Worm (Caenorhabditis elegans): ENCODE measurements around the gene str-140.

Gene str-140

DNA sequence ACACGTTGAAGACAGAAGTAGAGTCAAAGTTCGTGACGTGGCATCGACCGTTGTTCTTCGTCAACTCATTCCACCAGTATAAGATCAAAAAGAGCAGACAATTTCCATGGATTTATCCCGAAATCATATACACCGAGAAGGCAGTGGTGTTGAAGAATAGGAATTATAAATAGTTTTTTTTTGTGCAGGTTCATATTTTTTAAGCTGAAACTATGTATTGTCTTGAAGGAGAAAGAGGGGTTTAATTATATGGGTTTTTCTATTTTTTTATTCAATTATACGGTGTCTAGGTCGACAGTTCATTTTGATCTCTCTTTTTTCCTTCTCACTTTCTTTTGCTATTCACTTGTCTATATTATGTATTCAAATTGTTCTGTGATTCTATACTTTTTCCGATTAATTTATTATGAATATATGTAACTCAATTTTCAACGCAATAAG is 28.6 kb downstream of the str-140 start (continued):
- TF ChIP-seq ceh-16 (tag; optimal IDR thresholded peaks at IDR 0.05) (peak; percentile 23), tbx-2 (tag; optimal IDR thresholded peaks at IDR 0.05) (peak; percentile 83), ceh-28 (tag; optimal IDR thresholded peaks at IDR 0.05) (no peak), ZK546.5 (tag; optimal IDR thresholded peaks at IDR 0.05) (no peak), mml-1 (tag; optimal IDR thresholded peaks at IDR 0.05) (no peak)

DNA sequence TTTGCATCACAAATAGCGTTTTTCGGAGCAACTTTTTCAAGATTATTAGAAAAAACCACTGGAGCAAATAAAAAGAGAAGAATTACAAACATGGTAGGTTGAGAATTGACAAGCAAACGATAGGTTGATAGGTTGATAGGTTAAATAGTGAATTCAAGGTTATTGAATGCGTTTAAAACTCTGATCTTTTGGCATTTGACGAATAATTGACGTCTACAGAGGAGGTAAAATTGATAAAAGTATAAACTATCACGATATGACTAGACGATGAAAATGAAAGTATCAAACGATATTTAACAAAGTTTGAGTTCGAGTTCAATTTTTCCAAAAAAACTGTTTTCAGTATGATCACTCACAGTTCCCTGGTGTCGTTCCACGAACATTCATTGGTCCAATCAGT is 31.8 kb downstream of the str-140 start, which contains the start of gene ZC513.14:
Gene ZC513.14, minus strand, starts transcription at position 101 of the 400 bp plus-strand sequence.
- TF ChIP-seq ceh-82 (tag; optimal IDR thresholded peaks at IDR 0.05) (no peak), lsy-12 (tag; optimal IDR thresholded peaks at IDR 0.05) (no peak), tbx-2 (tag; optimal IDR thresholded peaks at IDR 0.05) (no peak), ztf-4 (tag; optimal IDR thresholded peaks at IDR 0.05) (no peak), lin-39 (tag; optimal IDR thresholded peaks at IDR 0.05) (no peak), unc-39 (tag; optimal IDR thresholded peaks at IDR 0.05) (no peak), ceh-16 (tag; optimal IDR thresholded peaks at IDR 0.05) (no peak), nhr-25 (tag; optimal IDR thresholded peaks at IDR 0.05) (no peak), snpc-4 (tag; optimal IDR thresholded peaks at IDR 0.05) (no peak), sea-2 (GFP tag; optimal IDR thresholded peaks at IDR 0.05) (no peak), elt-1 (tag; optimal IDR thresholded peaks at IDR 0.05) (no peak)

DNA sequence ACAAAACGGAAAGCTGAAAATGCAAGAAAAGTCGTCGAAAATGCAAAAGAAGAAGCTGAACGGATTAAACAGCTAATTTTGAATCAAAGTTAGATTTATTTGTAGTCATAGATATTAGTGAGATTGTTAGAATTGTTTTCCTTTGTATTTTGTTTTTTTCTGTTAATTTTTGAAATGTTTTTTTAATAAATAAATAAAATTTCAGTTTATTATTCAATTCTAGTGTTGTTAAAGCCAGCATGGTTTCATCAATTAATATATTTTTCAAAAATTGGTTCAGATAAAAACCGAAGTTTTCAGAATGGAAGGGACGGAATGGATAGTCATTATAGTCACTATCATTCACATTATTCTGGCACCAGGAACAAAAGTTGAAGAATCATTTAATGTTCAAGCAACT is 32.9 kb downstream of the str-140 start, which contains the start of gene algn-12:
Gene algn-12, plus strand, starts transcription at position 301 of the 400 bp plus-strand sequence.
- TF ChIP-seq eor-1 (tag; optimal IDR thresholded peaks at IDR 0.05): no peak
- no peak for TF ChIP-seq tbx-2 (tag; optimal IDR thresholded peaks at IDR 0.05)
- no peak for TF ChIP-seq elt-3 (tag; optimal IDR thresholded peaks at IDR 0.05)
- no peak for TF ChIP-seq skn-1 (tag; optimal IDR thresholded peaks at IDR 0.05)
- no peak for TF ChIP-seq pha-4 (tag; optimal IDR thresholded peaks at IDR 0.05)

DNA sequence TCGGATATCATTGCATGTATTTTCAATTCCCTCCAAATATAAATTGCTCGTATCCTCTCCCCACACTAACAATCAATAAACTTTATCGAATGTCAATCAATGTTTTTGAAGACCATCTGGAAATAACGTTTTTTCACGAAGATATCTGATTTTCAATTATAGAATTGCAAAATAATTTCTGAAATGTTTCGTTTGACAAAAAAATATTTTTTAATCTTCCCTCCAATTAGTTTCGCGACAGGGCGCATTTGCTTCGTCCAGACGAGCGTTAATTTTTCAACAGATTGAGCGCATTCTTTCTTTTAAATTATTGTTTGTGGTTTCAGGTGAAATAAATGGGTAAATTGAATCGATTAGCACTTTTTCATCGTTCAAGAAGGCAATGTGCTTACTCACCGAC is 36.6 kb downstream of the str-140 start, which contains the start of gene vars-1:
Gene vars-1, plus strand, starts transcription at position 291 of the 400 bp plus-strand sequence.
- TF ChIP-seq unc-39 (tag; optimal IDR thresholded peaks at IDR 0.05) (no peak), ceh-82 (tag; optimal IDR thresholded peaks at IDR 0.05) (no peak), daf-12 (tag; optimal IDR thresholded peaks at IDR 0.05) (no peak), elt-2 (tag; optimal IDR thresholded peaks at IDR 0.05) (peak; percentile 13), egl-27 (tag; optimal IDR thresholded peaks at IDR 0.05) (no peak), lsy-12 (tag; optimal IDR thresholded peaks at IDR 0.05) (no peak), unc-62 (GFP tag; optimal IDR thresholded peaks at IDR 0.05) (no peak), R02D3.7 (tag; optimal IDR thresholded peaks at IDR 0.05) (peak; percentile 28), ztf-4 (tag; optimal IDR thresholded peaks at IDR 0.05) (no peak), pqm-1 (tag; optimal IDR thresholded peaks at IDR 0.05) (no peak), nhr-11 (tag; optimal IDR thresholded peaks at IDR 0.05) (no peak), snpc-4 (tag; optimal IDR thresholded peaks at IDR 0.05) (no peak), hmg-11 (tag; optimal IDR thresholded peaks at IDR 0.05) (no peak), pha-4 (tag; optimal IDR thresholded peaks at IDR 0.05) (no peak), lin-15B (tag; optimal IDR thresholded peaks at IDR 0.05) (peak; percentile 67), nhr-25 (tag; optimal IDR thresholded peaks at IDR 0.05) (no peak), nhr-23 (tag; optimal IDR thresholded peaks at IDR 0.05) (peak; percentile 57), fos-1 (tag; optimal IDR thresholded peaks at IDR 0.05) (no peak), ama-1 (optimal IDR thresholded peaks at IDR 0.05) (no peak), nhr-43 (tag; optimal IDR thresholded peaks at IDR 0.05; ENCODE audit: poor library complexity, severe bottlenecking) (no peak), elt-1 (tag; optimal IDR thresholded peaks at IDR 0.05) (no peak), nhr-76 (tag; optimal IDR thresholded peaks at IDR 0.05) (no peak), nfya-1 (tag; optimal IDR thresholded peaks at IDR 0.05; ENCODE audit: insufficient read depth) (peak; percentile 57), ceh-28 (tag; optimal IDR thresholded peaks at IDR 0.05) (no peak), mml-1 (tag; optimal IDR thresholded peaks at IDR 0.05) (no peak), eor-1 (tag; optimal IDR thresholded peaks at IDR 0.05) (no peak)

DNA sequence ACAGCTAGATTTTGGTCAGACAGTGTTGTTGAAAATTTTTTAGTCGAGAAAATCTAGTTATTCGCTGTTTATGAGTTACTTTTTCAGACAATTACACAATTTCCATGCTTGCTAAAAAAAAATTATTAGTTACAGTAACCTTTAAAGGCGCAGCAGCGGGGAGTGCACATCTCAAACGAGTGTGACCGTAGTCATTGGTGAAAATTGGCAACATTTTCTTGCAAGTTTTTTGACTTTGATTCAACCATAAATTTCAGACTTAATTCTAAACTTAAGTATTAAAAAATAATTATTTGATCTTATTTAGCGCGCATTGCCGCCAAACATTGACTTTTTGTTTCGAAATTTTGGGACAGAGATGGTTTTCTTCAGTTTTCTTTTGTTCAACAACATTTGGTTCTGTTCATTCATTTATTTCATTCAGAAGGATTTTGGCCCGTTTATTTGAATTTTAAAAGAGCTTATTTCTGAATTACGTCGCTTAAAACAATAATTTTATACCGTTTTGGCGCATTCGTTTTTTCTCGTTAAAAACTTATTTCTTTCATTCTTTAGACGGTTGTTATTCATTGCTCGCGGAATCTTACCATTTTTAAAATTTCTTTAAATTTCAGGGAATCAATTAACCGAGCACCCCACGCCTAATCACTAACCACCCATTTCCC is 38.7 kb downstream of the str-140 start, which contains the start of gene oma-2:
Gene oma-2, plus strand, starts transcription at position 615 of the 665 bp plus-strand sequence.
- no peak for TF ChIP-seq R02D3.7 (tag; optimal IDR thresholded peaks at IDR 0.05)
- peak; percentile 57 for TF ChIP-seq nhr-43 (tag; optimal IDR thresholded peaks at IDR 0.05; ENCODE audit: poor library complexity, severe bottlenecking)

Data from whole organism, L3 larva.